Worm (Caenorhabditis elegans) whole organism, L2 larva: ENCODE data around the gene fbxa-11.

Experiments used
- C34F6.9 ChIP-seq: fragments of 150-350 bp; optimal IDR thresholded peaks from 2 replicates; lab custom pipeline; 2014; ENCODE audit warnings: missing biosample characterization, missing genetic modification characterization
- R02D3.7 ChIP-seq: fragments of 150-350 bp; optimal IDR thresholded peaks from 2 replicates; lab custom pipeline; 2014; ENCODE audit warnings: missing biosample characterization, missing genetic modification characterization
- ZK546.5 ChIP-seq: sonication (generic microtip); optimal IDR thresholded peaks from 2 replicates; lab custom pipeline; 2017; ENCODE audit warnings: missing biosample characterization, missing genetic modification characterization
- alr-1 ChIP-seq: fragments of 150-350 bp; optimal IDR thresholded peaks from 2 replicates; lab custom pipeline; 2014; ENCODE audit warnings: missing biosample characterization, missing genetic modification characterization
- aly-2 ChIP-seq: fragments of 150-350 bp; optimal IDR thresholded peaks from 2 replicates; lab custom pipeline; 2014; ENCODE audit warnings: missing biosample characterization, missing genetic modification characterization
- blmp-1 ChIP-seq: sonication (generic microtip); optimal IDR thresholded peaks from 2 replicates; lab custom pipeline; 2017; ENCODE audit warnings: missing genetic modification characterization, mild to moderate bottlenecking, missing compliant biosample characterization, antibody characterized with exemption, moderate library complexity; ENCODE audit not compliant: insufficient read depth
- ceh-16 ChIP-seq: fragments of 150-350 bp; optimal IDR thresholded peaks from 2 replicates; lab custom pipeline; 2014; ENCODE audit warnings: missing biosample characterization, missing genetic modification characterization
- ceh-82 ChIP-seq: fragments of 150-350 bp; optimal IDR thresholded peaks from 2 replicates; lab custom pipeline; 2014; ENCODE audit warnings: missing biosample characterization, missing genetic modification characterization
- crh-2 ChIP-seq: sonication (generic microtip); optimal IDR thresholded peaks from 2 replicates; lab custom pipeline; 2017; ENCODE audit warnings: missing biosample characterization, missing genetic modification characterization
- dmd-4 ChIP-seq: sonication (generic microtip); optimal IDR thresholded peaks from 2 replicates; lab custom pipeline; 2017; ENCODE audit warnings: missing biosample characterization, missing genetic modification characterization
- elt-1 ChIP-seq: fragments of 150-350 bp; optimal IDR thresholded peaks from 2 replicates; lab custom pipeline; 2014; ENCODE audit warnings: missing biosample characterization, missing genetic modification characterization
- fos-1 ChIP-seq: fragments of 150-350 bp; optimal IDR thresholded peaks from 2 replicates; lab custom pipeline; 2014; ENCODE audit warnings: missing biosample characterization, missing genetic modification characterization
- lin-13 ChIP-seq: fragments of 150-350 bp; optimal IDR thresholded peaks from 2 replicates; lab custom pipeline; 2014; ENCODE audit warnings: missing biosample characterization, missing genetic modification reagents, missing genetic modification characterization
- lin-39 ChIP-seq: fragments of 150-350 bp; optimal IDR thresholded peaks from 2 replicates; lab custom pipeline; 2014; ENCODE audit warnings: missing biosample characterization, missing genetic modification reagents, missing genetic modification characterization
- mab-5 ChIP-seq: fragments of 150-350 bp; optimal IDR thresholded peaks from 2 replicates; lab custom pipeline; 2014; ENCODE audit warnings: missing biosample characterization, missing genetic modification characterization
- mbf-1 ChIP-seq: sonication (generic microtip); optimal IDR thresholded peaks from 2 replicates; lab custom pipeline; 2017; ENCODE audit warnings: missing biosample characterization, missing genetic modification characterization
- mdl-1 ChIP-seq, 2 experiments: fragments of 150-350 bp in 1 of 2; sonication (generic microtip) in 1 of 2; optimal IDR thresholded peaks; 2 replicates each; lab custom pipeline; 2017; ENCODE audit warnings: missing biosample characterization in 2 of 2, missing genetic modification characterization in 2 of 2
- nhr-10 ChIP-seq: sonication (generic microtip); optimal IDR thresholded peaks from 2 replicates; lab custom pipeline; 2017; ENCODE audit warnings: missing biosample characterization, missing genetic modification characterization
- nhr-11 ChIP-seq: fragments of 150-350 bp; optimal IDR thresholded peaks from 2 replicates; lab custom pipeline; 2014; ENCODE audit warnings: missing biosample characterization, missing genetic modification characterization
- nhr-129 ChIP-seq: fragments of 150-350 bp; optimal IDR thresholded peaks from 2 replicates; lab custom pipeline; 2014; ENCODE audit warnings: missing biosample characterization, missing genetic modification characterization
- nhr-21 ChIP-seq: fragments of 150-350 bp; optimal IDR thresholded peaks from 2 replicates; lab custom pipeline; 2014; ENCODE audit warnings: missing biosample characterization, missing genetic modification characterization
- nhr-23 ChIP-seq: fragments of 150-350 bp; optimal IDR thresholded peaks from 2 replicates; lab custom pipeline; 2014; ENCODE audit warnings: missing biosample characterization, missing genetic modification reagents, missing genetic modification characterization
- nhr-237 ChIP-seq: fragments of 150-350 bp; optimal IDR thresholded peaks from 2 replicates; lab custom pipeline; 2014; ENCODE audit warnings: missing biosample characterization, missing genetic modification characterization
- nhr-25 ChIP-seq: fragments of 150-350 bp; sonication (generic microtip); optimal IDR thresholded peaks from 3 replicates; lab custom pipeline; 2014; ENCODE audit warnings: missing biosample characterization, missing genetic modification characterization
- nhr-77 ChIP-seq: fragments of 150-350 bp; optimal IDR thresholded peaks from 2 replicates; lab custom pipeline; 2014; ENCODE audit warnings: missing biosample characterization, missing genetic modification characterization
- peb-1 ChIP-seq: fragments of 150-350 bp; optimal IDR thresholded peaks from 2 replicates; lab custom pipeline; 2014; ENCODE audit warnings: missing biosample characterization, missing genetic modification characterization
- skn-1 ChIP-seq: sonication (generic microtip); optimal IDR thresholded peaks from 2 replicates; lab custom pipeline; 2017; ENCODE audit warnings: missing biosample characterization, missing genetic modification characterization
- sma-3 ChIP-seq: sonication (generic microtip); optimal IDR thresholded peaks from 2 replicates; lab custom pipeline; 2016; ENCODE audit warnings: missing genetic modification reagents, missing genetic modification characterization, missing compliant biosample characterization
- snpc-4 ChIP-seq: fragments of 150-350 bp; optimal IDR thresholded peaks from 2 replicates; lab custom pipeline; 2014; ENCODE audit warnings: missing biosample characterization, missing genetic modification characterization
- unc-39 ChIP-seq: fragments of 150-350 bp; optimal IDR thresholded peaks from 2 replicates; lab custom pipeline; 2014; ENCODE audit warnings: missing biosample characterization, missing genetic modification characterization
- unc-55 ChIP-seq: fragments of 150-350 bp; sonication (generic microtip); optimal IDR thresholded peaks from 3 replicates; lab custom pipeline; 2014; ENCODE audit warnings: missing biosample characterization, missing genetic modification reagents, missing genetic modification characterization
- unc-62 ChIP-seq: fragments of 150-350 bp; optimal IDR thresholded peaks from 2 replicates; lab custom pipeline; 2014; ENCODE audit warnings: missing biosample characterization, missing genetic modification reagents, missing genetic modification characterization
- ztf-1 ChIP-seq: fragments of 200-800 bp; sonication (Bioruptor generic); conservative IDR thresholded peaks from 2 replicates; pipeline ENCODE4 v1.3.6; 2022; ENCODE audit warnings: missing genetic modification characterization, missing compliant biosample characterization
- ztf-11 ChIP-seq: sonication (generic microtip); optimal IDR thresholded peaks from 2 replicates; lab custom pipeline; 2017; ENCODE audit warnings: missing biosample characterization, missing genetic modification characterization
- ztf-4 ChIP-seq: fragments of 150-350 bp; optimal IDR thresholded peaks from 2 replicates; lab custom pipeline; 2014; ENCODE audit warnings: missing biosample characterization, missing genetic modification characterization

Gene fbxa-11

DNA sequence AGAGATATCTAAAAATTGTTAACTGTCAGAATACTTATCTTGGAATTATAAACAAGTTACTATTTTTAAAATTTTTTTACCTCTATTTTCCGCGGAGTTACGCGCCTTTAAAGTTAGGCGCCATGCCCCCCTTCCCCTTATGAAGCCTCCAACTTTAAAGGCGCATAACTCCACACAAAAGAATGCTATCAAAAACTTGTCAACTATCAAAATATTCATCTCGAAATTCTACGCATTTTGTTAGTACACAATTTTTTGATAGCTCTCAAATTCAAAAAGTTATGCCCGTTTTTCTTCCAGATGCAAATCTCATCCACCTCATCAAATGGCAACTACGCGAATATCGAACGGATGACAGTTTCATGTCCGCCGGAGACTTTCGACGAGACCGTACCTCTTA, 32.3 kb downstream of the fbxa-11 start, which contains the start of gene tbc-10:
TSS of gene tbc-10 (plus strand) at position 301 of the 400 bp plus-strand sequence.
- no peak for TF ChIP-seq unc-39 (tag; lab: Kevin White, UChicago)
- TF ChIP-seq, all 48 proteins: peak for 0

ce11 chrIII:989558-989957, 38.9 kb downstream of the fbxa-11 start:
- TF ChIP-seq ztf-1 (GFP tag; lab: Robert Waterston, UW) (no peak), ztf-4 (tag; lab: Kevin White, UChicago) (no peak), peb-1 (tag; lab: Kevin White, UChicago) (no peak), fos-1 (tag; lab: Kevin White, UChicago) (no peak), snpc-4 (no peak), nhr-129 (tag; lab: Kevin White, UChicago) (no peak), lin-13 (GFP tag; lab: Kevin White, UChicago) (no peak), nhr-23 (no peak), aly-2 (tag; lab: Kevin White, UChicago) (no peak), nhr-21 (no peak), nhr-10 (tag; lab: Kevin White, UChicago) (no peak), skn-1 (tag; lab: Kevin White, UChicago) (no peak), C34F6.9 (no peak), ceh-82 (tag; lab: Kevin White, UChicago) (no peak), mdl-1 (tag; optimal IDR thresholded peaks at IDR 0.05; lab: Kevin White, UChicago) (no peak)

- no peak for TF ChIP-seq nhr-11 (tag; lab: Kevin White, UChicago)
- no peak for TF ChIP-seq ztf-1 (GFP tag; lab: Robert Waterston, UW)
- TF ChIP-seq nhr-23 = no peak
- TF ChIP-seq skn-1 (tag; lab: Kevin White, UChicago) = no peak
- no peak for TF ChIP-seq unc-62 (GFP tag; lab: Kevin White, UChicago)
- no peak for TF ChIP-seq mdl-1 (tag; optimal IDR thresholded peaks at IDR 0.05; lab: Kevin White, UChicago)
- TF ChIP-seq unc-55 (GFP tag; lab: Kevin White, UChicago) = no peak
- TF ChIP-seq ztf-4 (tag; lab: Kevin White, UChicago) = no peak
- TF ChIP-seq unc-39 (tag; lab: Kevin White, UChicago) = no peak
- no peak for TF ChIP-seq sma-3 (GFP tag; lab: Kevin White, UChicago)
- no peak for TF ChIP-seq ztf-11 (tag; lab: Kevin White, UChicago)
Measured at ce11 chrIII:991581-991980, 40.9 kb downstream of the fbxa-11 start, which contains the start of gene trp-2. TSS of gene trp-2 (plus strand) at chrIII:991881.

- no peak for TF ChIP-seq R02D3.7 (tag; lab: Kevin White, UChicago)
- no peak for TF ChIP-seq crh-2
- no peak for TF ChIP-seq mab-5 (tag; lab: Kevin White, UChicago)
- TF ChIP-seq blmp-1 (tag; lab: Kevin White, UChicago) = no peak
- TF ChIP-seq mdl-1 (tag; optimal IDR thresholded peaks at IDR 0.05; lab: Kevin White, UChicago) = no peak
- TF ChIP-seq C34F6.9 = no peak
- TF ChIP-seq nhr-11 (tag; lab: Kevin White, UChicago) = no peak
- TF ChIP-seq aly-2 (tag; lab: Kevin White, UChicago) = no peak
- TF ChIP-seq peb-1 (tag; lab: Kevin White, UChicago) = no peak
- TF ChIP-seq dmd-4 (tag; lab: Kevin White, UChicago) = no peak
- TF ChIP-seq unc-55 (GFP tag; lab: Kevin White, UChicago) = no peak
- no peak for TF ChIP-seq lin-39 (tag; lab: Kevin White, UChicago)
- TF ChIP-seq nhr-10 (tag; lab: Kevin White, UChicago) = no peak
- TF ChIP-seq alr-1 = no peak
- TF ChIP-seq mbf-1 (tag; lab: Kevin White, UChicago) = no peak
- TF ChIP-seq nhr-77 = no peak
- TF ChIP-seq ztf-11 (tag; lab: Kevin White, UChicago) = no peak
- TF ChIP-seq, all 48 proteins: peak for 0
Measured at ce11 chrIII:996564-996963, 45.9 kb downstream of the fbxa-11 start.

- no peak for TF ChIP-seq ZK546.5 (tag; lab: Kevin White, UChicago)
- TF ChIP-seq ztf-4 (tag; lab: Kevin White, UChicago) = no peak
- TF ChIP-seq ceh-16 (tag; lab: Kevin White, UChicago) = no peak
- TF ChIP-seq unc-55 (GFP tag; lab: Kevin White, UChicago) = no peak
- TF ChIP-seq elt-1 (tag; lab: Kevin White, UChicago) = no peak
- no peak for TF ChIP-seq peb-1 (tag; lab: Kevin White, UChicago)
- no peak for TF ChIP-seq aly-2 (tag; lab: Kevin White, UChicago)
- TF ChIP-seq ztf-11 (tag; lab: Kevin White, UChicago) = no peak
- no peak for TF ChIP-seq nhr-237
- TF ChIP-seq nhr-25 (tag; lab: Kevin White, UChicago) = no peak
Measured at ce11 chrIII:998855-999254, 48.2 kb downstream of the fbxa-11 start.
